Fruit fly (Drosophila melanogaster): Measurements from ENCODE around the gene HDAC11.

HDAC11 gene

DNA sequence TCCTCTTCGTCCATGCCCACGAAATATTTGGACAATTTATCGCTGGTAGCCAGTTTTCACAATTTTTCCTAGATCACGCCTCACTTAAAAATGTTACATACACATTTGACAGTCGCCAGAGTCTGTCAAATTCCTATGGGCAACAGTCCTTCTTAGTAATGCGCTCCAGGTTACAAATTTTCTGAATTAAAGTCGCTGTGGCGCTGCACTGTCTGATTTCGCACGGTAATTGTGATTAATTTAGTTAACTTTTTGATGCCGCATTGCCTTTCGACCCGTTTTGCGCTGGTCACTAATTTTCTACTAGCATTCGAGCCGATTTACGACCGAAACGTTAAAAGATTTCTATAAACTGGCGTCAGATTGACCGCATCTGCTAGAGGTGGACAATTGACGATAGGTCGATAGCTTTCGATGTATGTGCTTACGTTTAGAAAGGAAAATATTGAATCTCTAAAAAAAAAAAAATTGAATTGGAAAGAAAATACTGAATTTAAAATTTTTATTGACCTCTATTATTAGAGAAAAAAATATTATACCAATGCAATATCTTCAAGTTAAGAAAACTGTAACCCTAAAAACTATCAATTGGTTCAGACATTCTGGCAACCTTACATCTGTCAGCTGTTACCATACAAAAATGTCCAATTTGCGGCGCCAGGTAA, 42.3 kb downstream of the HDAC11 start, which contains the start of the genes lili and CG34150 (continued):
- TF ChIP-seq Nf-YA (GFP tag; IDR thresholded peaks at IDR 0.05) = peak; percentile 50; the same call in 1 of the 2 replicates
- TF ChIP-seq CG13287 (GFP tag; IDR thresholded peaks at IDR 0.05; ENCODE audit: partially characterized antibody) = peak; percentile 88
- no peak for TF ChIP-seq CrebB (tag; optimal IDR thresholded peaks at IDR 0.05)
- TF ChIP-seq Xbp1 (GFP tag; optimal IDR thresholded peaks at IDR 0.05) = peak; percentile 84
- no peak for TF ChIP-seq Gsc (GFP tag; IDR thresholded peaks at IDR 0.05)
- peak; percentile 83 for TF ChIP-seq gem (tag; optimal IDR thresholded peaks at IDR 0.05)
- peak; percentile 40; the same call in 1 of the 2 replicates for TF ChIP-seq CG4404 (GFP tag; IDR thresholded peaks at IDR 0.05)
- peak; percentile 68 for TF ChIP-seq CG16863 (GFP tag; optimal IDR thresholded peaks at IDR 0.05)
- TF ChIP-seq CG30431 (GFP tag; optimal IDR thresholded peaks at IDR 0.05) = no peak
- peak; percentile 64 for TF ChIP-seq CG1233 (GFP tag; optimal IDR thresholded peaks at IDR 0.05)
- peak; percentile 85 for TF ChIP-seq CoRest (tag; optimal IDR thresholded peaks at IDR 0.05)
- TF ChIP-seq Oli (tag; optimal IDR thresholded peaks at IDR 0.05) = peak; percentile 50
- peak; percentile 57; the same call in 3 of the 4 replicates for TF ChIP-seq Gug (GFP tag; IDR thresholded peaks at IDR 0.05)
- peak; percentile 64 for TF ChIP-seq CG7556 (GFP tag; optimal IDR thresholded peaks at IDR 0.05)
- TF ChIP-seq fru (optimal IDR thresholded peaks at IDR 0.05) = no peak
- peak; percentile 52; the same call in 1 of the 2 replicates for TF ChIP-seq peb (GFP tag; IDR thresholded peaks at IDR 0.05)
- no peak for TF ChIP-seq Lim3 (GFP tag; IDR thresholded peaks at IDR 0.05)
- peak; percentile 83 for TF ChIP-seq BEAF-32 (GFP tag; optimal IDR thresholded peaks at IDR 0.05)
- TF ChIP-seq CTCF (GFP tag; optimal IDR thresholded peaks at IDR 0.05) = peak; percentile 38
- no peak for TF ChIP-seq Kr (GFP tag; optimal IDR thresholded peaks at IDR 0.05)
- peak; percentile 67 for TF ChIP-seq CG18262 (tag; optimal IDR thresholded peaks at IDR 0.05)
- TF ChIP-seq CG11723 (GFP tag; optimal IDR thresholded peaks at IDR 0.05) = peak; percentile 11
- TF ChIP-seq Sry-β (GFP tag; optimal IDR thresholded peaks at IDR 0.05) = peak; percentile 27
- TF ChIP-seq HLHmδ (GFP tag; optimal IDR thresholded peaks at IDR 0.05) = no peak
- TF ChIP-seq emc (GFP tag; optimal IDR thresholded peaks at IDR 0.05) = peak; percentile 28
- peak; percentile 22 for TF ChIP-seq zf30C (GFP tag; optimal IDR thresholded peaks at IDR 0.05)
- TF ChIP-seq Scr (GFP tag; IDR thresholded peaks at IDR 0.05; ENCODE audit: partially characterized antibody) = peak; percentile 84
- no peak for TF ChIP-seq gsb (GFP tag; IDR thresholded peaks at IDR 0.05)
- TF ChIP-seq CG2116 (GFP tag; optimal IDR thresholded peaks at IDR 0.05) = peak; percentile 89
- TF ChIP-seq CG18599 (GFP tag; optimal IDR thresholded peaks at IDR 0.05) = peak; percentile 76
- TF ChIP-seq kay (GFP tag; optimal IDR thresholded peaks at IDR 0.05) = peak; percentile 63
- peak; percentile 63 for TF ChIP-seq CG10366 (GFP tag; IDR thresholded peaks at IDR 0.05)
- TF ChIP-seq wdn (GFP tag; IDR thresholded peaks at IDR 0.05) = no peak
- TF ChIP-seq cg (GFP tag; optimal IDR thresholded peaks at IDR 0.05) = no peak
- peak; percentile 79 for TF ChIP-seq amos (GFP tag; IDR thresholded peaks at IDR 0.05; ENCODE audit: partially characterized antibody)
- TF ChIP-seq Dp (GFP tag; optimal IDR thresholded peaks at IDR 0.05) = peak; percentile 67
- TF ChIP-seq CG17802 (tag; optimal IDR thresholded peaks at IDR 0.05) = no peak
- peak; percentile 76 for TF ChIP-seq E2f2 (GFP tag; IDR thresholded peaks at IDR 0.05)
- TF ChIP-seq prd (optimal IDR thresholded peaks at IDR 0.05) = no peak
- TF ChIP-seq prd (GFP tag; IDR thresholded peaks at IDR 0.05) = peak; percentile 84
- TF ChIP-seq Aef1 (GFP tag; IDR thresholded peaks at IDR 0.05) = peak; percentile 71
- TF ChIP-seq CG6791 (GFP tag; IDR thresholded peaks at IDR 0.05; ENCODE audit: partially characterized antibody) = peak; percentile 76
- no peak for TF ChIP-seq TFAM (GFP tag; optimal IDR thresholded peaks at IDR 0.05)
- TF ChIP-seq br (optimal IDR thresholded peaks at IDR 0.05) = no peak
- TF ChIP-seq jumu (GFP tag; optimal IDR thresholded peaks at IDR 0.05) = peak; percentile 33
- TF ChIP-seq Ssrp (tag; optimal IDR thresholded peaks at IDR 0.05) = peak; percentile 65
- TF ChIP-seq kni (GFP tag; optimal IDR thresholded peaks at IDR 0.05) = peak; percentile 2
- 0 out of 2 replicates have a peak, but pooled peaks have one; percentile 26 for TF ChIP-seq CG14667 (GFP tag; IDR thresholded peaks at IDR 0.05)
- peak; percentile 81 for TF ChIP-seq dpn (GFP tag; optimal IDR thresholded peaks at IDR 0.05)
- TF ChIP-seq CG12236 (GFP tag; optimal IDR thresholded peaks at IDR 0.05) = peak; percentile 42
- TF ChIP-seq lmd (GFP tag; IDR thresholded peaks at IDR 0.05) = peak; percentile 61; the same call in 1 of the 2 replicates
